Worm (Caenorhabditis elegans) whole organism, midembryonic: Measurements from ENCODE around the gene pqn-54.

Source experiments
- T22C8.4 ChIP-seq: fragments of 200-800 bp; sonication (Bioruptor generic); IDR thresholded peaks from 2 replicates; pipeline ENCODE4 v1.3.6; 2022; ENCODE audit warnings: missing genetic modification characterization, missing compliant biosample characterization
- cog-1 ChIP-seq: sonication (generic microtip); optimal IDR thresholded peaks from 2 replicates; lab custom pipeline; 2016; ENCODE audit warnings: missing genetic modification characterization, missing compliant biosample characterization
- flt-1 ChIP-seq: fragments of 200-800 bp; sonication (Bioruptor generic); IDR thresholded peaks from 2 replicates; pipeline ENCODE4 v1.3.6; 2022; ENCODE audit warnings: missing genetic modification characterization, missing compliant biosample characterization
- klf-2 ChIP-seq: fragments of 200-800 bp; sonication (Bioruptor generic); conservative IDR thresholded peaks from 2 replicates; pipeline ENCODE4 v1.3.6; 2022; ENCODE audit warnings: missing genetic modification reagents, missing genetic modification characterization, missing compliant biosample characterization
- med-1 ChIP-seq: sonication (generic microtip); optimal IDR thresholded peaks from 2 replicates; lab custom pipeline; 2017; ENCODE audit warnings: missing genetic modification characterization, mild to moderate bottlenecking, missing compliant biosample characterization, antibody characterized with exemption, missing genetic modification reagents; ENCODE audit not compliant: insufficient read depth
- ref-1 ChIP-seq: fragments of 200-800 bp; sonication (Bioruptor generic); conservative IDR thresholded peaks from 2 replicates; pipeline ENCODE4 v1.3.6; 2022; ENCODE audit warnings: missing genetic modification reagents, missing genetic modification characterization, missing compliant biosample characterization
- tab-1 ChIP-seq: fragments of 200-800 bp; sonication (Bioruptor generic); IDR thresholded peaks from 2 replicates; pipeline ENCODE4 v1.3.6; 2022; ENCODE audit warnings: missing genetic modification characterization, missing compliant biosample characterization
- ztf-23 ChIP-seq: fragments of 200-800 bp; sonication (Bioruptor generic); IDR thresholded peaks from 2 replicates; pipeline ENCODE4 v1.3.6; 2022; ENCODE audit warnings: missing genetic modification reagents, missing genetic modification characterization, missing compliant biosample characterization
- ztf-29 ChIP-seq: fragments of 200-800 bp; sonication (Bioruptor generic); IDR thresholded peaks from 2 replicates; pipeline ENCODE4 v1.3.6; 2022; ENCODE audit warnings: missing genetic modification reagents, missing genetic modification characterization, missing compliant biosample characterization

- TF ChIP-seq ref-1 (GFP tag; lab: Robert Waterston, UW) (no peak), klf-2 (GFP tag; lab: Robert Waterston, UW) (no peak), flt-1 (GFP tag; lab: Robert Waterston, UW) (no peak), tab-1 (GFP tag; lab: Robert Waterston, UW) (no peak), ztf-29 (no peak), ztf-23 (GFP tag; lab: Robert Waterston, UW) (no peak), cog-1 (tag; lab: Kevin White, UChicago) (no peak), med-1 (GFP tag; lab: Kevin White, UChicago) (no peak), T22C8.4 (no peak)
Measured at ce11 chrV:1451334-1451733, 13.5 kb upstream of the pqn-54 start, which contains the start of gene srj-23.
